ENCODE assay signal across 4 worm cellular contexts in genomic region chrII:5019389-5020108, ce11.
A peak's percentile ranks its signal among the peaks of the same experiment; 100 is the strongest.
TF ChIP-seq lines count a peak whose summit lies in the region.

No protein-coding gene starts in this region.

TF ChIP-seq in whole organism, L1 larva, 84 proteins besides CTCF, POLR2A, EP300 and RAD21 (continued from another document and continues in another):
- TF ChIP-seq elt-3 (tag; optimal IDR thresholded peaks at IDR 0.05; lab: Kevin White, UChicago) (peak in 5 of 6 experiments; percentile 12 to 89 (median 84)), Y116A8C.19 (tag; optimal IDR thresholded peaks at IDR 0.05; lab: Kevin White, UChicago; ENCODE audit: borderline replicate concordance) (no peak), irx-1 (tag; optimal IDR thresholded peaks at IDR 0.05; lab: Kevin White, UChicago) (no peak), rnt-1 (tag; optimal IDR thresholded peaks at IDR 0.05; lab: Kevin White, UChicago) (no peak), swsn-7 (tag; optimal IDR thresholded peaks at IDR 0.05; lab: Kevin White, UChicago) (no peak), sup-37 (GFP tag; optimal IDR thresholded peaks at IDR 0.05; lab: Kevin White, UChicago) (no peak), nhr-47 (tag; optimal IDR thresholded peaks at IDR 0.05; lab: Kevin White, UChicago) (no peak), skn-1 (tag; optimal IDR thresholded peaks at IDR 0.05; lab: Kevin White, UChicago) (no peak), egl-27 (tag; optimal IDR thresholded peaks at IDR 0.05; lab: Kevin White, UChicago) (no peak), unc-130 (tag; optimal IDR thresholded peaks at IDR 0.05; lab: Kevin White, UChicago) (no peak), dpl-1 (GFP tag; optimal IDR thresholded peaks at IDR 0.05; lab: Kevin White, UChicago) (peak in 1 of 3 experiments; percentile 15), mab-9 (GFP tag; IDR thresholded peaks at IDR 0.05; lab: Robert Waterston, UW) (no peak), mef-2 (tag; optimal IDR thresholded peaks at IDR 0.05; lab: Kevin White, UChicago) (no peak), jun-1 (tag; optimal IDR thresholded peaks at IDR 0.05; lab: Kevin White, UChicago) (no peak), alr-1 (tag; optimal IDR thresholded peaks at IDR 0.05; lab: Kevin White, UChicago; ENCODE audit: borderline replicate concordance) (no peak), blmp-1 (tag; optimal IDR thresholded peaks at IDR 0.05; lab: Kevin White, UChicago) (peak; percentile 24), nhr-28 (tag; optimal IDR thresholded peaks at IDR 0.05; lab: Kevin White, UChicago) (no peak), hlh-4 (tag; optimal IDR thresholded peaks at IDR 0.05; lab: Kevin White, UChicago) (no peak), lir-3 (tag; optimal IDR thresholded peaks at IDR 0.05; lab: Kevin White, UChicago; ENCODE audit: poor library complexity) (no peak), pax-3 (tag; optimal IDR thresholded peaks at IDR 0.05; lab: Kevin White, UChicago) (no peak), snu-23 (GFP tag; optimal IDR thresholded peaks at IDR 0.05; lab: Kevin White, UChicago) (peak; percentile 53), efl-1 (optimal IDR thresholded peaks at IDR 0.05; lab: Kevin White, UChicago) (no peak), efl-1 (GFP tag; optimal IDR thresholded peaks at IDR 0.05 in 1 of 2; lab: Kevin White, UChicago) (peak in 1 of 2 experiments; percentile 89), nhr-20 (tag; optimal IDR thresholded peaks at IDR 0.05; lab: Kevin White, UChicago) (peak; percentile 57), unc-62 (GFP tag; optimal IDR thresholded peaks at IDR 0.05; lab: Kevin White, UChicago) (no peak), ceh-8 (GFP tag; optimal IDR thresholded peaks at IDR 0.05; lab: Kevin White, UChicago) (no peak), fkh-8 (tag; optimal IDR thresholded peaks at IDR 0.05; lab: Kevin White, UChicago) (no peak), nhr-237 (tag; optimal IDR thresholded peaks at IDR 0.05; lab: Kevin White, UChicago) (no peak), ceh-88 (GFP tag; IDR thresholded peaks at IDR 0.05; lab: Robert Waterston, UW) (0 out of 2 replicates have a peak, but pooled peaks have one; percentile 16), fos-1 (tag; optimal IDR thresholded peaks at IDR 0.05; lab: Kevin White, UChicago) (no peak), isw-1 (GFP tag; IDR thresholded peaks at IDR 0.05; lab: Robert Waterston, UW) (no peak), nhr-77 (tag; optimal IDR thresholded peaks at IDR 0.05; lab: Kevin White, UChicago) (no peak), nhr-85 (tag; lab: Kevin White, UChicago) (peak; percentile 89), snpc-4 (tag; optimal IDR thresholded peaks at IDR 0.05; lab: Kevin White, UChicago) (no peak)

TF ChIP-seq in whole organism, L2 larva, 48 proteins besides CTCF, POLR2A, EP300 and RAD21 (continued from another document):
- TF ChIP-seq alr-1 (tag; optimal IDR thresholded peaks at IDR 0.05; lab: Kevin White, UChicago) = no peak
- no peak for TF ChIP-seq ceh-82 (tag; optimal IDR thresholded peaks at IDR 0.05; lab: Kevin White, UChicago)
- TF ChIP-seq egl-27 (tag; optimal IDR thresholded peaks at IDR 0.05; lab: Kevin White, UChicago) = no peak
- no peak for TF ChIP-seq ZK546.5 (tag; optimal IDR thresholded peaks at IDR 0.05; lab: Kevin White, UChicago)
- no peak for TF ChIP-seq dmd-4 (tag; optimal IDR thresholded peaks at IDR 0.05; lab: Kevin White, UChicago)
- no peak for TF ChIP-seq nhr-237 (tag; optimal IDR thresholded peaks at IDR 0.05; lab: Kevin White, UChicago)
- peak; percentile 54 for TF ChIP-seq nhr-21 (tag; optimal IDR thresholded peaks at IDR 0.05; lab: Kevin White, UChicago)
- TF ChIP-seq nhr-12 (tag; optimal IDR thresholded peaks at IDR 0.05; lab: Kevin White, UChicago) = no peak
- TF ChIP-seq sem-4 (tag; optimal IDR thresholded peaks at IDR 0.05; lab: Kevin White, UChicago) = peak; percentile 14
- no peak for TF ChIP-seq snpc-4 (tag; optimal IDR thresholded peaks at IDR 0.05; lab: Kevin White, UChicago)
- TF ChIP-seq zag-1 (tag; optimal IDR thresholded peaks at IDR 0.05; lab: Kevin White, UChicago) = no peak
- TF ChIP-seq crh-2 (tag; optimal IDR thresholded peaks at IDR 0.05; lab: Kevin White, UChicago) = peak; percentile 68
- TF ChIP-seq mab-5 (tag; optimal IDR thresholded peaks at IDR 0.05; lab: Kevin White, UChicago) = no peak
- no peak for TF ChIP-seq mbf-1 (tag; optimal IDR thresholded peaks at IDR 0.05; lab: Kevin White, UChicago)
- TF ChIP-seq unc-55 (GFP tag; optimal IDR thresholded peaks at IDR 0.05; lab: Kevin White, UChicago) = no peak
- peak; percentile 67 for TF ChIP-seq nhr-25 (tag; optimal IDR thresholded peaks at IDR 0.05; lab: Kevin White, UChicago)
- no peak for TF ChIP-seq elt-3 (tag; optimal IDR thresholded peaks at IDR 0.05; lab: Kevin White, UChicago)
- TF ChIP-seq mdl-1 (tag; optimal IDR thresholded peaks at IDR 0.05; lab: Kevin White, UChicago) = no peak
- no peak for TF ChIP-seq unc-62 (GFP tag; optimal IDR thresholded peaks at IDR 0.05; lab: Kevin White, UChicago)
- TF ChIP-seq ztf-1 (GFP tag; conservative IDR thresholded peaks at IDR 0.05; lab: Robert Waterston, UW) = no peak
- TF ChIP-seq sma-9 (GFP tag; optimal IDR thresholded peaks at IDR 0.05; lab: Kevin White, UChicago) = peak; percentile 62
- no peak for TF ChIP-seq sma-9 (tag; optimal IDR thresholded peaks at IDR 0.05; lab: Kevin White, UChicago)
- peak; percentile 34 for TF ChIP-seq sma-3 (GFP tag; optimal IDR thresholded peaks at IDR 0.05; lab: Kevin White, UChicago)
- TF ChIP-seq C34F6.9 (tag; optimal IDR thresholded peaks at IDR 0.05; lab: Kevin White, UChicago) = no peak
- TF ChIP-seq ztf-11 (tag; optimal IDR thresholded peaks at IDR 0.05; lab: Kevin White, UChicago) = no peak
- no peak for TF ChIP-seq lin-39 (tag; optimal IDR thresholded peaks at IDR 0.05; lab: Kevin White, UChicago)
- TF ChIP-seq nhr-11 (tag; optimal IDR thresholded peaks at IDR 0.05; lab: Kevin White, UChicago) = no peak
- no peak for TF ChIP-seq R02D3.7 (tag; optimal IDR thresholded peaks at IDR 0.05; lab: Kevin White, UChicago)
- TF ChIP-seq nhr-6 (tag; optimal IDR thresholded peaks at IDR 0.05; lab: Kevin White, UChicago) = no peak
- no peak for TF ChIP-seq unc-39 (tag; optimal IDR thresholded peaks at IDR 0.05; lab: Kevin White, UChicago)
- no peak for TF ChIP-seq lin-13 (GFP tag; optimal IDR thresholded peaks at IDR 0.05; lab: Kevin White, UChicago)
- no peak for TF ChIP-seq elt-1 (tag; optimal IDR thresholded peaks at IDR 0.05; lab: Kevin White, UChicago)
- TF ChIP-seq skn-1 (tag; optimal IDR thresholded peaks at IDR 0.05; lab: Kevin White, UChicago) = no peak
- TF ChIP-seq F13H6.1 (tag; optimal IDR thresholded peaks at IDR 0.05; lab: Kevin White, UChicago) = no peak
- no peak for TF ChIP-seq Y55F3AM.14 (GFP tag; optimal IDR thresholded peaks at IDR 0.05; lab: Kevin White, UChicago)

TF ChIP-seq in whole organism, L3 larva, 47 proteins besides CTCF, POLR2A, EP300 and RAD21 (continued from another document):
- TF ChIP-seq nhr-23 (tag; optimal IDR thresholded peaks at IDR 0.05; lab: Kevin White, UChicago) (peak; percentile 15), nhr-43 (tag; optimal IDR thresholded peaks at IDR 0.05; lab: Kevin White, UChicago; ENCODE audit: poor library complexity, severe bottlenecking) (peak; percentile 59)
TF ChIP-seq in whole organism, L3 larva: peak in this region for 9.

TF ChIP-seq in whole organism, L4 larva, 104 proteins besides CTCF, POLR2A, EP300 and RAD21 (continued from another document):
- peak; percentile 32 for TF ChIP-seq cey-2 (tag; optimal IDR thresholded peaks at IDR 0.05; lab: Kevin White, UChicago; ENCODE audit: borderline replicate concordance, insufficient read depth)
- TF ChIP-seq R02D3.7 (tag; optimal IDR thresholded peaks at IDR 0.05; lab: Kevin White, UChicago) = no peak
- no peak for TF ChIP-seq zfp-3 (GFP tag; conservative IDR thresholded peaks at IDR 0.05; lab: Robert Waterston, UW)
- TF ChIP-seq mxl-3 (GFP tag; optimal IDR thresholded peaks at IDR 0.05; lab: Kevin White, UChicago) = peak; percentile 9
- TF ChIP-seq pqm-1 (tag; optimal IDR thresholded peaks at IDR 0.05; lab: Kevin White, UChicago) = peak; percentile 44
- TF ChIP-seq dmd-6 (GFP tag; IDR thresholded peaks at IDR 0.05; lab: Robert Waterston, UW) = peak; percentile 81
- TF ChIP-seq nhr-10 (tag; optimal IDR thresholded peaks at IDR 0.05; lab: Kevin White, UChicago) = peak; percentile 60
- TF ChIP-seq mep-1 (tag; optimal IDR thresholded peaks at IDR 0.05; lab: Kevin White, UChicago) = peak; percentile 42
- peak; percentile 54; the same call in 1 of the 2 replicates for TF ChIP-seq lin-1 (GFP tag; IDR thresholded peaks at IDR 0.05; lab: Robert Waterston, UW)
- no peak for TF ChIP-seq daf-16 (GFP tag; optimal IDR thresholded peaks at IDR 0.05; lab: Kevin White, UChicago)
- peak; percentile 53 for TF ChIP-seq daf-16 (tag; optimal IDR thresholded peaks at IDR 0.05; lab: Kevin White, UChicago)
- TF ChIP-seq nhr-25 (tag; optimal IDR thresholded peaks at IDR 0.05; lab: Kevin White, UChicago; ENCODE audit: borderline replicate concordance, insufficient read depth) = peak; percentile 17
- peak in 1 of 2 experiments; percentile 25 for TF ChIP-seq lsy-2 (tag; optimal IDR thresholded peaks at IDR 0.05; lab: Kevin White, UChicago)
- TF ChIP-seq mdl-1 (tag; optimal IDR thresholded peaks at IDR 0.05; lab: Kevin White, UChicago) = peak in 1 of 2 experiments; percentile 42
- TF ChIP-seq T20F7.1 (GFP tag; optimal IDR thresholded peaks at IDR 0.05; lab: Kevin White, UChicago) = peak; percentile 65
